Worm (Caenorhabditis elegans) whole organism, midembryonic: ENCODE results near the gene lec-2.

Source experiments
- T22C8.4 ChIP-seq: fragments of 200-800 bp; sonication (Bioruptor generic); IDR thresholded peaks from 2 replicates; pipeline ENCODE4 v1.3.6; 2022; ENCODE audit warnings: missing genetic modification characterization, missing compliant biosample characterization
- cog-1 ChIP-seq: sonication (generic microtip); optimal IDR thresholded peaks from 2 replicates; lab custom pipeline; 2016; ENCODE audit warnings: missing genetic modification characterization, missing compliant biosample characterization
- ztf-29 ChIP-seq: fragments of 200-800 bp; sonication (Bioruptor generic); IDR thresholded peaks from 2 replicates; pipeline ENCODE4 v1.3.6; 2022; ENCODE audit warnings: missing genetic modification reagents, missing genetic modification characterization, missing compliant biosample characterization

DNA sequence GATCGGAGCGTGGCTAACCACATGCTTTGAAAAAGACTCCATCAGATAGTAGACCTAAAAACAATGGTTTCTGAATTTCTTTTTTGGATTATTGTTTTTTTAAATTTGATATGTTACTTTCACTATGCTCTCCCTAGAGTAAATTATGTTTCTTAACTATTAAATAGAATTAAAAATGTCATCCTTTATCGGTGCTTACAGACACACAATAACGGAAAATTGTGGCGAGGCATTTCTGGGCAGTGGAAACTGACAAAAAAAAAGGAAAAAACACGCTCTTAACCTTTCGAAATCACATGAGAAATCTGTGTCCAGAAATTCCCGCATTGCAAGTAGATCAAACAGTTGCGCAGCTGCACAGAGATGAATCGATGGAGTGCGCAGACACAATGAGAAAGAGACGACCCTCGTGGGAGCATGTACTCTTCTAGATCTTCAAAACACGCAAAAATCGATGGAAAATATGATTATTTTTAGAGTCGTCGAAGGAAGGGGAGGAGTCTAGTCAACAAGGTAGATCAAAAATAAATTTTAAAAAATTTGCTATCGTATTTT is 35.8 kb downstream of the lec-2 start, which contains the start of gene ZK892.6:
- TF ChIP-seq cog-1 = no peak
- TF ChIP-seq ztf-29 (GFP tag; lab: Robert Waterston, UW) = no peak
- TF ChIP-seq T22C8.4 (GFP tag; lab: Robert Waterston, UW) = no peak
